Worm (Caenorhabditis elegans) whole organism, L4/young adult: ENCODE results near the gene lig-1.

Experiments
- W03F9.2 ChIP-seq: fragments of 150-350 bp; optimal IDR thresholded peaks from 2 replicates; lab custom pipeline; 2014; ENCODE audit warnings: missing biosample characterization, missing genetic modification characterization
- dao-5 ChIP-seq: sonication (generic microtip); optimal IDR thresholded peaks from 2 replicates; lab custom pipeline; 2016; ENCODE audit warnings: missing genotype, missing genetic modification characterization, moderate library complexity, missing compliant biosample characterization

DNA sequence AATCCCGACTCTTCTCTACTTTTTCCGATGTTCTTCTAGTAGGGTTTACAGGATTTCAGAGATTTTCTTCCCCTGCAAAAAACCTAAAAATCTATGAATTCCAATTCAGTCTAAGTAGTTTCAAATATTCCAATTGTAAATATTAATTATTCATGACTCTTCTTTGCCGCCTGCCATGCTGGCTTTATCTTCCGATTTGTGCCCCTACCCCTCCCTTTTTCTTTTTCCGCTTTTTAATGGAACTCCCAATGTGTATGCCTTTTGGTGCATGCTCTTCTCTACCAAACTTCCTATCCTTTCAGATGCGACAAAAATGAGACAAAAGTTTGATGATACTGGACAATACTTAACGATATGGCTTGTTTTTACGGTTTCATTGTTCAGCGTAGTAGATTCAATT, 10.8 kb downstream of the lig-1 start, which contains the start of gene nrx-1:
- TF ChIP-seq dao-5 (tag; lab: Kevin White, UChicago) (no peak), W03F9.2 (tag; lab: Kevin White, UChicago) (no peak)
